Fruit fly (Drosophila melanogaster) whole organism, prepupa: ENCODE measurements around the gene CG32344.

Source experiments
- Blimp-1 ChIP-seq: fragments of 200-800 bp; sonication (Bioruptor generic); optimal IDR thresholded peaks from 3 replicates; lab custom pipeline; 2017; ENCODE audit warnings: missing biosample characterization, missing genetic modification characterization, mild to moderate bottlenecking, moderate library complexity, missing genetic modification reagents
- CG6163 ChIP-seq: fragments of 200-800 bp; sonication (Bioruptor generic); IDR thresholded peaks from 3 replicates; pipeline ENCODE4 v1.3.6; 2022; ENCODE audit warnings: missing biosample characterization, missing genetic modification characterization
- CG8119 ChIP-seq: fragments of 200-800 bp; sonication (Bioruptor generic); IDR thresholded peaks from 3 replicates; pipeline ENCODE4 v1.3.6; 2022; ENCODE audit warnings: missing biosample characterization, missing genetic modification characterization
- Smox ChIP-seq: fragments of 200-800 bp; sonication (Bioruptor generic); optimal IDR thresholded peaks from 3 replicates; lab custom pipeline; 2016; ENCODE audit warnings: missing biosample characterization, missing genetic modification characterization
- Sox102F ChIP-seq: fragments of 200-800 bp; sonication (Bioruptor generic); optimal IDR thresholded peaks from 2 replicates; lab custom pipeline; 2016; ENCODE audit warnings: missing biosample characterization, mild to moderate bottlenecking, missing genetic modification characterization
- dsx ChIP-seq: fragments of 200-800 bp; optimal IDR thresholded peaks from 3 replicates; lab custom pipeline; 2019; ENCODE audit warnings: missing biosample characterization, mild to moderate bottlenecking, missing genetic modification characterization, moderate library complexity; ENCODE audit not compliant: poor library complexity, severe bottlenecking
- net ChIP-seq: fragments of 200-800 bp; sonication (Bioruptor generic); optimal IDR thresholded peaks from 3 replicates; lab custom pipeline; 2016; ENCODE audit warnings: missing biosample characterization, missing genetic modification characterization

- TF ChIP-seq dsx (GFP tag; lab: Kevin White, UChicago) (no peak), CG8119 (no peak), Sox102F (GFP tag; lab: Kevin White, UChicago) (no peak), Blimp-1 (GFP tag; lab: Kevin White, UChicago) (no peak), net (GFP tag; lab: Kevin White, UChicago) (no peak), Smox (GFP tag; lab: Kevin White, UChicago) (no peak), CG6163 (no peak)
Measured at dm6 chr3L:340569-340968, 16.0 kb upstream of the CG32344 start.
